Worm (Caenorhabditis elegans) whole organism, L1 larva: ENCODE measurements around the gene klp-4.

Experiments used
- C16A3.4 ChIP-seq: fragments of 150-350 bp; optimal IDR thresholded peaks from 2 replicates; lab custom pipeline; 2014; ENCODE audit warnings: missing biosample characterization, missing genetic modification characterization
- C34B4.2 ChIP-seq: sonication (generic microtip); optimal IDR thresholded peaks from 2 replicates; lab custom pipeline; 2017; ENCODE audit warnings: mild to moderate bottlenecking, missing genetic modification characterization, missing compliant biosample characterization
- Y116A8C.19 ChIP-seq: sonication (generic microtip); optimal IDR thresholded peaks from 2 replicates; lab custom pipeline; 2016; ENCODE audit warnings: missing compliant biosample characterization, missing genetic modification characterization, borderline replicate concordance
- aha-1 ChIP-seq: fragments of 150-350 bp; optimal IDR thresholded peaks from 2 replicates; lab custom pipeline; 2014; ENCODE audit warnings: missing biosample characterization, missing genetic modification characterization
- ama-1 ChIP-seq: fragments of 150-350 bp; optimal IDR thresholded peaks from 2 replicates; lab custom pipeline; 2014
- blmp-1 ChIP-seq: fragments of 150-350 bp; optimal IDR thresholded peaks from 2 replicates; lab custom pipeline; 2014; ENCODE audit warnings: missing biosample characterization, missing genetic modification characterization
- ceh-88 ChIP-seq: fragments of 200-800 bp; sonication (Bioruptor generic); IDR thresholded peaks from 2 replicates; pipeline ENCODE4 v1.3.6; 2022; ENCODE audit warnings: missing genetic modification characterization, missing compliant biosample characterization
- ceh-90 ChIP-seq: sonication (generic microtip); optimal IDR thresholded peaks from 2 replicates; lab custom pipeline; 2016; ENCODE audit warnings: missing genetic modification characterization, missing compliant biosample characterization
- efl-1 ChIP-seq, 4 experiments: fragments of 150-350 bp; optimal IDR thresholded peaks in 3 of 4; peaks in 1 of 4; 1 replicate in 1 of 4; 2 replicates in 3 of 4; lab custom pipeline; 2014; ENCODE audit warnings: missing biosample characterization in 2 of 4, missing genetic modification characterization in 2 of 4, missing genetic modification reagents in 2 of 4
- egl-13 ChIP-seq: sonication (generic microtip); optimal IDR thresholded peaks from 2 replicates; lab custom pipeline; 2016; ENCODE audit warnings: missing genotype, missing genetic modification reagents, missing genetic modification characterization, missing compliant biosample characterization
- egl-27 ChIP-seq, 2 experiments: fragments of 150-350 bp in 1 of 2; sonication (generic microtip); optimal IDR thresholded peaks; 3 replicates each; lab custom pipeline; 2017 to 2018; ENCODE audit warnings: missing biosample characterization in 2 of 2, missing genetic modification characterization in 2 of 2, missing genetic modification reagents in 2 of 2
- elt-2 ChIP-seq: sonication (generic microtip); optimal IDR thresholded peaks from 2 replicates; lab custom pipeline; 2016; ENCODE audit warnings: missing genetic modification characterization, mild to moderate bottlenecking, inconsistent platforms, missing compliant biosample characterization, missing genetic modification reagents
- ets-5 ChIP-seq: fragments of 200-800 bp; sonication (Bioruptor generic); IDR thresholded peaks from 2 replicates; pipeline ENCODE4 v1.3.6; 2022; ENCODE audit warnings: missing genetic modification characterization, missing compliant biosample characterization
- fkh-4 ChIP-seq: sonication (generic microtip); optimal IDR thresholded peaks from 2 replicates; lab custom pipeline; 2016; ENCODE audit warnings: missing compliant biosample characterization, missing genetic modification characterization, borderline replicate concordance
- fkh-8 ChIP-seq: sonication (generic microtip); optimal IDR thresholded peaks from 2 replicates; lab custom pipeline; 2016; ENCODE audit warnings: mild to moderate bottlenecking, missing genetic modification characterization, missing compliant biosample characterization
- hlh-4 ChIP-seq: sonication (generic microtip); optimal IDR thresholded peaks from 2 replicates; lab custom pipeline; 2016; ENCODE audit warnings: mild to moderate bottlenecking, missing genetic modification characterization, missing compliant biosample characterization
- lin-14 ChIP-seq: fragments of 200-800 bp; sonication (Bioruptor generic); optimal IDR thresholded peaks from 2 replicates; lab custom pipeline; 2018; ENCODE audit warnings: mild to moderate bottlenecking, missing genetic modification characterization, moderate library complexity, missing compliant biosample characterization
- lin-35 ChIP-seq, 2 experiments: fragments of 150-350 bp; optimal IDR thresholded peaks; 2 replicates each; lab custom pipeline; 2014; ENCODE audit warnings: missing biosample characterization in 2 of 2, missing genetic modification characterization in 2 of 2, missing genetic modification reagents in 2 of 2
- nhr-20 ChIP-seq: sonication (generic microtip); optimal IDR thresholded peaks from 2 replicates; lab custom pipeline; 2016; ENCODE audit warnings: mild to moderate bottlenecking, missing genetic modification characterization, missing compliant biosample characterization
- nhr-237 ChIP-seq: fragments of 150-350 bp; optimal IDR thresholded peaks from 2 replicates; lab custom pipeline; 2014; ENCODE audit warnings: missing biosample characterization, missing genetic modification characterization
- nhr-28 ChIP-seq: fragments of 150-350 bp; optimal IDR thresholded peaks from 2 replicates; lab custom pipeline; 2014; ENCODE audit warnings: missing biosample characterization, missing genetic modification characterization
- nhr-47 ChIP-seq: sonication (generic microtip); optimal IDR thresholded peaks from 2 replicates; lab custom pipeline; 2016; ENCODE audit warnings: mild to moderate bottlenecking, missing genetic modification characterization, moderate library complexity, missing compliant biosample characterization
- nhr-71 ChIP-seq: sonication (generic microtip); optimal IDR thresholded peaks from 2 replicates; lab custom pipeline; 2016; ENCODE audit warnings: mild to moderate bottlenecking, missing genetic modification characterization, moderate library complexity, missing compliant biosample characterization
- nhr-77 ChIP-seq: fragments of 150-350 bp; optimal IDR thresholded peaks from 2 replicates; lab custom pipeline; 2014; ENCODE audit warnings: missing biosample characterization, missing genetic modification characterization
- nhr-84 ChIP-seq: sonication (generic microtip); optimal IDR thresholded peaks from 2 replicates; lab custom pipeline; 2017; ENCODE audit warnings: missing biosample characterization, missing genetic modification characterization
- nhr-85 ChIP-seq: sonication (generic microtip); peaks from one replicate; lab custom pipeline; 2016; ENCODE audit warnings: missing genetic modification characterization, inconsistent platforms, missing compliant biosample characterization
- sptf-1 ChIP-seq: fragments of 150-350 bp; optimal IDR thresholded peaks from 2 replicates; lab custom pipeline; 2014; ENCODE audit warnings: missing biosample characterization, missing genetic modification characterization
- unc-30 ChIP-seq: sonication (generic microtip); optimal IDR thresholded peaks from 2 replicates; lab custom pipeline; 2017; ENCODE audit warnings: missing biosample characterization, missing genetic modification characterization
- unc-86 ChIP-seq: sonication (generic microtip); optimal IDR thresholded peaks from 2 replicates; lab custom pipeline; 2016; ENCODE audit warnings: missing genetic modification characterization, missing compliant biosample characterization
- zip-4 ChIP-seq: fragments of 200-800 bp; sonication (Bioruptor generic); optimal IDR thresholded peaks from 2 replicates; lab custom pipeline; 2018; ENCODE audit warnings: mild to moderate bottlenecking, missing genetic modification characterization, moderate library complexity, missing compliant biosample characterization
- ztf-11 ChIP-seq, 2 experiments: sonication (generic microtip); optimal IDR thresholded peaks; 2 replicates each; lab custom pipeline; 2016 to 2017; ENCODE audit warnings: missing genetic modification characterization in 2 of 2, missing biosample characterization in 1 of 2, missing compliant biosample characterization in 1 of 2

Gene klp-4

DNA sequence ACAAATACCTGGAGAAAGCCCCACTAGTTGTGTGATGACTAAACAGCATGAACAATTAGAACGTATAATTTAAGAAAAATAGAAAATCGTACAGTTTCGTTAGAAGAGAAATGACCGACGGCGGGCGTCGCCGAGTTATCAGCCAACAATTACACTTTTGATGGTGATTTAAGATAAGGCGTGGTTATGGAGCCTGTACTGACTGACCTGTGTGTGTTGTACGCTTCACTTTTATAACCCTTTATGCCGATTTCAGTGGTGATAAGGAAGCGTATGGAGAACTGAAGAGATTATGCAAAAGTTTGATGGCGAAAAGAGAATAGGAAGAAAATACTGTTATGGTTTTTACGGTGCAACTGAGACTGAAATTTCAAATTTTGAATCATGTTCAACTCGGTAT, 25.4 kb downstream of the klp-4 start (continued):
- TF ChIP-seq C34B4.2 (tag; lab: Kevin White, UChicago) (no peak), egl-27 (tag; optimal IDR thresholded peaks at IDR 0.05; lab: Kevin White, UChicago) (no peak), ets-5 (GFP tag; lab: Robert Waterston, UW) (no peak), ceh-90 (tag; lab: Kevin White, UChicago) (no peak), ceh-88 (no peak), nhr-20 (peak; percentile 25), nhr-28 (tag; lab: Kevin White, UChicago) (no peak), nhr-77 (no peak), ztf-11 (tag; optimal IDR thresholded peaks at IDR 0.05; lab: Kevin White, UChicago) (no peak), lin-14 (GFP tag; lab: Kevin White, UChicago) (peak; percentile 21), sptf-1 (tag; lab: Kevin White, UChicago) (no peak), nhr-71 (tag; lab: Kevin White, UChicago) (peak; percentile 42), aha-1 (tag; lab: Kevin White, UChicago) (no peak), zip-4 (GFP tag; lab: Kevin White, UChicago) (no peak)

- no peak for TF ChIP-seq elt-2 (tag; lab: Kevin White, UChicago)
- peak; percentile 37 for TF ChIP-seq unc-86
- no peak for TF ChIP-seq lin-35 (GFP tag; optimal IDR thresholded peaks at IDR 0.05; lab: Kevin White, UChicago)
- no peak for TF ChIP-seq ama-1 (lab: Kevin White, UChicago)
- no peak for TF ChIP-seq efl-1 (optimal IDR thresholded peaks at IDR 0.05; lab: Kevin White, UChicago)
- no peak for TF ChIP-seq efl-1 (GFP tag; optimal IDR thresholded peaks at IDR 0.05 in 1 of 2; lab: Kevin White, UChicago)
Observed at ce11 chrX:3152361-3152760, 26.1 kb downstream of the klp-4 start, which contains the start of gene bbln-1. TSS of gene bbln-1 (minus strand) at chrX:3152461.

DNA sequence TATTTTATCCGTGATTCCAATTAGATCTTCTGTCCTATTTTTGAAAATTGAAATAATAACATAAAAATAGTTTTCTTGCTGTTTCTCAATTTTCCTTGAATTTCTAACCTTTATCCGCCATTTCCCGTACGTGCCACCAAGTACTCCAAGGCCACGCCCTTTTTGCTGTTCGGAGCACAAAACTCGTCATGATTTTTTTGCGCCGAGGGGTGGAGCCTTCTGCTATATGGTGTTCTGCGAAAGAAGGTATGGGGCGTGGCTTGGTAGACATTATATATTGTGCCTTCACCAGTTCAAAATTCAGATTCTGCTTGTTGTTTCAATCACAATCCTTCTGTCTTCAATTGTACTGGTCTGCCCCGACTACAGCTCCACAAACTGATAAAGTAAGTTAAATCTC, 33.2 kb downstream of the klp-4 start, which contains the start of gene C15C7.4:
Gene C15C7.4 (plus strand): TSS at position 301 of the 400 bp plus-strand sequence.
- TF ChIP-seq fkh-8 (tag; lab: Kevin White, UChicago), result peak; percentile 16
- no peak for TF ChIP-seq sptf-1 (tag; lab: Kevin White, UChicago)

DNA sequence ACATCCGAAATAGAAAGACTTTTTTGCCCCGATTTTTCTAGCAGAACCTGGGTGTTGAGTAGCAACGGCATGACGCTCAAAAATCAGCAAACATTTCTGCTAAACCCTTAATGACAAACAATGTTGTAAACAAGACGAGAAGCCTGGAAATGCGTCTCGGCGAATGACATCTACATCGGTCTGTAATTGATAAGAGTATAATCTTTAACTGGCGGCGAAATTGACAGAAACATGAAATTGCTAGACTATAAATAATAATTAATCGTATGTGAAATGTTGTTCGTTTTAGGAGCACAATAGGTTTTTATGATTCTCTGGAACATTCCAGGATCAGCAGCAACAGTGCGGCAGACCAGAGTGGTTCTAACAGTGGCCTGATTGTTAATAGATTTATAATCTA, 36.8 kb downstream of the klp-4 start:
- TF ChIP-seq nhr-237 (tag; lab: Kevin White, UChicago) (no peak), elt-2 (tag; lab: Kevin White, UChicago) (peak; percentile 67)
- TF ChIP-seq, all 84 proteins: peak for 1

- TF ChIP-seq nhr-47 (tag; lab: Kevin White, UChicago) (peak; percentile 48), unc-30 (no peak), elt-2 (tag; lab: Kevin White, UChicago) (no peak), fkh-8 (tag; lab: Kevin White, UChicago) (peak; percentile 58), egl-13 (peak; percentile 72), nhr-84 (tag; lab: Kevin White, UChicago) (no peak)
Observed at ce11 chrX:3139516-3140301, 38.8 kb downstream of the klp-4 start.

DNA sequence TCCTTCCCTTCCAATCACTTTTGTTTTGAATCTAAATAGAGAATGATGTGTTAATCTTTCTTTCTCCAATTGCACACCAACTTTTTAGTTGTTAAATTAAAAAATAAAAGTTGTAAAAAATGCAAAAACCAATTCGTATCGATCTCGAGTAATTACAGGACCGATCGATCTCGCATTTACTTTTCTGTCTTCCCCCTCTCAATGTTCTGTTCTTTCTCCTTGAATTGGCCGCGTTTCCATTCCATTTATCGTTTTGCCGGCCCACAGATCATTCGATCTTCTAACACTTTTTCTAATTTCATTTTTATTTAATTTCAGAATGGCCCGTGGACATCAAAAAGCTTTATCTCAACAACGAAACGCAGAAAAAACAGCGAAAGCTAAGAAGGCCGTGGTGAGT, 43.3 kb downstream of the klp-4 start, which contains the start of gene K10B3.1:
Gene K10B3.1 (plus strand): TSS at position 301 of the 400 bp plus-strand sequence.
- TF ChIP-seq hlh-4 (tag; lab: Kevin White, UChicago) (no peak), fkh-4 (tag; lab: Kevin White, UChicago) (no peak), nhr-85 (tag; lab: Kevin White, UChicago) (peak; percentile 14), blmp-1 (peak; percentile 32), Y116A8C.19 (no peak), C16A3.4 (tag; lab: Kevin White, UChicago) (no peak)
